Worm (Caenorhabditis elegans) whole organism, L1 larva: Measurements from ENCODE around the gene klp-19.

ENCODE experiments used
- ama-1 ChIP-seq: fragments of 150-350 bp; optimal IDR thresholded peaks from 2 replicates; lab custom pipeline; 2014
- elt-3 ChIP-seq, 6 experiments: fragments of 150-350 bp in 1 of 6; sonication (generic microtip); optimal IDR thresholded peaks; 2 replicates each; lab custom pipeline; 2017 to 2018; ENCODE audit warnings: missing biosample characterization in 6 of 6, missing genetic modification characterization in 6 of 6, inconsistent platforms in 1 of 6
- hpl-2 ChIP-seq: fragments of 150-350 bp; optimal IDR thresholded peaks from 2 replicates; lab custom pipeline; 2014; ENCODE audit warnings: missing biosample characterization, missing genetic modification reagents, missing genetic modification characterization
- nhr-76 ChIP-seq: sonication (generic microtip); optimal IDR thresholded peaks from 2 replicates; lab custom pipeline; 2017; ENCODE audit warnings: missing biosample characterization, missing genetic modification characterization

- TF ChIP-seq hpl-2 = no peak
- TF ChIP-seq elt-3 (tag; optimal IDR thresholded peaks at IDR 0.05; lab: Kevin White, UChicago) = no peak
- TF ChIP-seq ama-1 = no peak
- no peak for TF ChIP-seq nhr-76 (tag; lab: Kevin White, UChicago)
Measured at ce11 chrIII:13258163-13258562, 48.9 kb downstream of the klp-19 start.
